Fruit fly (Drosophila melanogaster): ENCODE measurements around the gene Arl1.

The Arl1 gene

DNA sequence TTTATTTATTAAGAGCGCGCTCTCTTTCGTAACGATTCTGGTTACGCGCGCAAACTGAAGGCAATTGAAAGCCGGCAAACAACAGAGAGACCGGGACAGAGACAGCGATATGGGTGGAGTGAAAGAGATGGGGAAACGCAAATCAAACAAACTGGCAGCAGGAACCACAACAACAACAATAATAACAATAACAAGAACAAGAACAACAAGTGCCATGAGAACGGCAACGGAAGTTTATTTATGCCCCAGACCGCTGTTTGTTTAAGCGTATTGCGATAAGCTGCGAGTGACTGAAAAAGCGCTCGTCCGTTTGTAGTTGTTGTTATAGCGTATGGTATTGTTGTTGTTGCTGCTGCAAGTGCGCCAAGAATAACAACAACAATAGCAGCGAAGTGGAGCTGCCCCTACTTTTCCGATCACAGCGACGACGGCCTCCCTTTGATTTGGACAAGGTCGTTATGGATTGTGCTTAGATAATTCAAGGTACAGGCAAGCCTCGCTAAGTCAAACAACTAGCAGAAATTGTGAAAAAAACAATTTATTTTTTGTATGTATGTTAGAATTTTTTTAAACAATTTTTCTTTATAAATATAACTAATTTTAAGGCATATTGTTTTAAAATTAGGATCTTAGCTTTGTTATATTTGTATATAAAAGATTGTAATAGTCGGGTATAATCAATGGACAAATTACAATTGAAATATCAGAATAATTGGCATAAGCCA lies 43.3 kb downstream of the Arl1 start (continued):
- TF ChIP-seq acj6 (GFP tag; optimal IDR thresholded peaks at IDR 0.05) (peak; percentile 31), CG8119 (GFP tag; IDR thresholded peaks at IDR 0.05) (no peak), fkh (GFP tag; optimal IDR thresholded peaks at IDR 0.05) (peak; percentile 99), CG8632 (GFP tag; optimal IDR thresholded peaks at IDR 0.05) (peak; percentile 49), salr (GFP tag; optimal IDR thresholded peaks at IDR 0.05) (peak in 1 of 2 experiments; percentile 33), Blimp-1 (GFP tag; optimal IDR thresholded peaks at IDR 0.05) (no peak), fd85E (GFP tag; optimal IDR thresholded peaks at IDR 0.05) (no peak), Sox15 (GFP tag; optimal IDR thresholded peaks at IDR 0.05) (no peak), Hr39 (GFP tag; optimal IDR thresholded peaks at IDR 0.05) (no peak), CG6854 (GFP tag; optimal IDR thresholded peaks at IDR 0.05) (peak; percentile 97), vri (GFP tag; optimal IDR thresholded peaks at IDR 0.05) (peak; percentile 13), CG11902 (GFP tag; optimal IDR thresholded peaks at IDR 0.05) (no peak), Sox102F (GFP tag; optimal IDR thresholded peaks at IDR 0.05) (no peak), CG15336 (GFP tag; IDR thresholded peaks at IDR 0.05) (no peak), dsx (GFP tag; optimal IDR thresholded peaks at IDR 0.05; ENCODE audit: poor library complexity, severe bottlenecking) (no peak), CG6808 (GFP tag; optimal IDR thresholded peaks at IDR 0.05) (peak; percentile 40), CG31627 (GFP tag; optimal IDR thresholded peaks at IDR 0.05) (no peak), CG7368 (GFP tag; optimal IDR thresholded peaks at IDR 0.05) (peak; percentile 39), Eip75B (GFP tag; optimal IDR thresholded peaks at IDR 0.05) (peak; percentile 12), spab (GFP tag; optimal IDR thresholded peaks at IDR 0.05) (no peak), CG32006 (GFP tag; optimal IDR thresholded peaks at IDR 0.05) (peak; percentile 9), Eip93F (GFP tag; optimal IDR thresholded peaks at IDR 0.05) (no peak), lz (GFP tag; optimal IDR thresholded peaks at IDR 0.05) (no peak), CG6792 (GFP tag; optimal IDR thresholded peaks at IDR 0.05) (peak; percentile 32), Hr4 (GFP tag; optimal IDR thresholded peaks at IDR 0.05) (no peak), Smox (GFP tag; optimal IDR thresholded peaks at IDR 0.05) (no peak), OdsH (GFP tag; optimal IDR thresholded peaks at IDR 0.05) (peak; percentile 6), ss (GFP tag; optimal IDR thresholded peaks at IDR 0.05) (peak; percentile 41 to 62), net (GFP tag; optimal IDR thresholded peaks at IDR 0.05) (peak; percentile 42), CG34406 (GFP tag; optimal IDR thresholded peaks at IDR 0.05) (peak; percentile 44), CG6163 (GFP tag; IDR thresholded peaks at IDR 0.05) (peak; percentile 79)

DNA sequence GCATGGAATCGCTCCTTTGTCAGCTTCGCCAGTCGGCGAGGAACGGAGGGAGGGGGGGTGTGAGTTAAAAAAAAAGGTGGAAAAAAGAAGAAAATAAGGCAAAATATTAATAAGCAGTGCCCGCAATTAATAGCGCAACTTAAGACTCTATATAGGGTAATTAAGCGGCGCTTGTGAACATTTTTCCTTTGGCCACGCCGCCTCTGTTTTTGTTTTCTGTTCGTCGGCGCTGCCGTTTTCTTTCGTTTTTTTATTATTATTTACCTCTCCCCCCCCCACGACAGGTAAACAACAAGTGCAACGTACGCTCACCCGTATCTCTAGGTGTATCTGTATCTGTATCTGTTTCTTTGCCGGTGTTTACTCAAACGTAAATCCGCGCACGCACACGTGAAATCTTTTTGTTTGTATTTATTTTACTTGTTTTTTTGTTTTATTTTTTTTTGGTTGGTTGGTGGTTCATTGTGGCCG lies 44.3 kb downstream of the Arl1 start:
- TF ChIP-seq fd59A (GFP tag; optimal IDR thresholded peaks at IDR 0.05) (peak; percentile 36), CG8319 (GFP tag; optimal IDR thresholded peaks at IDR 0.05) (peak; percentile 51), Ets21C (GFP tag; optimal IDR thresholded peaks at IDR 0.05) (peak; percentile 17), CG31627 (GFP tag; optimal IDR thresholded peaks at IDR 0.05) (peak; percentile 58), Hr39 (GFP tag; optimal IDR thresholded peaks at IDR 0.05) (peak; percentile 55), topi (GFP tag; optimal IDR thresholded peaks at IDR 0.05) (peak; percentile 49), CG6808 (GFP tag; optimal IDR thresholded peaks at IDR 0.05) (peak; percentile 71), acj6 (GFP tag; optimal IDR thresholded peaks at IDR 0.05) (peak; percentile 58), CG6792 (GFP tag; optimal IDR thresholded peaks at IDR 0.05) (peak; percentile 65), CG15336 (GFP tag; IDR thresholded peaks at IDR 0.05) (peak; percentile 82), fkh (GFP tag; optimal IDR thresholded peaks at IDR 0.05) (peak; percentile 96), Sox102F (GFP tag; optimal IDR thresholded peaks at IDR 0.05) (peak; percentile 2), Hr38 (GFP tag; optimal IDR thresholded peaks at IDR 0.05) (no peak), CG34406 (GFP tag; optimal IDR thresholded peaks at IDR 0.05) (peak; percentile 54), CG8119 (GFP tag; IDR thresholded peaks at IDR 0.05) (peak; percentile 80), CG6276 (GFP tag; optimal IDR thresholded peaks at IDR 0.05) (peak; percentile 66), achi (GFP tag; optimal IDR thresholded peaks at IDR 0.05) (peak; percentile 54), Blimp-1 (GFP tag; optimal IDR thresholded peaks at IDR 0.05) (no peak), cyc (GFP tag; optimal IDR thresholded peaks at IDR 0.05) (peak; percentile 25), Met (GFP tag; optimal IDR thresholded peaks at IDR 0.05) (peak; percentile 41), CG8632 (GFP tag; optimal IDR thresholded peaks at IDR 0.05) (peak; percentile 33), lz (GFP tag; optimal IDR thresholded peaks at IDR 0.05) (peak; percentile 52), CG9139 (GFP tag; optimal IDR thresholded peaks at IDR 0.05) (peak; percentile 64), CG6163 (GFP tag; IDR thresholded peaks at IDR 0.05) (peak; percentile 88), eg (GFP tag; IDR thresholded peaks at IDR 0.05) (peak; percentile 91), ss (GFP tag; optimal IDR thresholded peaks at IDR 0.05) (peak; percentile 80 to 85), CG10669 (GFP tag; optimal IDR thresholded peaks at IDR 0.05) (peak; percentile 64), OdsH (GFP tag; optimal IDR thresholded peaks at IDR 0.05) (peak; percentile 62), net (GFP tag; optimal IDR thresholded peaks at IDR 0.05) (peak; percentile 73), CG10631 (GFP tag; optimal IDR thresholded peaks at IDR 0.05) (peak; percentile 62), Smox (GFP tag; optimal IDR thresholded peaks at IDR 0.05) (peak; percentile 41), Hr4 (GFP tag; optimal IDR thresholded peaks at IDR 0.05) (peak; percentile 65), salr (GFP tag; optimal IDR thresholded peaks at IDR 0.05) (peak; percentile 37 to 53), spab (GFP tag; optimal IDR thresholded peaks at IDR 0.05) (peak; percentile 68), Sox14 (GFP tag; optimal IDR thresholded peaks at IDR 0.05) (peak; percentile 61)

Data from whole organism, prepupa.